Fruit fly (Drosophila melanogaster) whole organism, embryonic: Measurements from ENCODE around the gene fry.

Experiments used
- Aef1 ChIP-seq: fragments of 200-800 bp; sonication (Bioruptor generic); IDR thresholded peaks from 3 replicates; pipeline ENCODE4 v1.3.6; 2022; ENCODE audit warnings: missing biosample characterization, missing genetic modification characterization
- Antp ChIP-seq: fragments of 200-800 bp; sonication (Bioruptor generic); optimal IDR thresholded peaks from 3 replicates; lab custom pipeline; 2016; ENCODE audit warnings: missing biosample characterization, missing genetic modification characterization
- Asciz ChIP-seq: fragments of 200-800 bp; sonication (Bioruptor generic); optimal IDR thresholded peaks from 2 replicates; lab custom pipeline; 2017; ENCODE audit warnings: missing biosample characterization, mild to moderate bottlenecking, missing genetic modification characterization, missing genetic modification reagents
- BEAF-32 ChIP-seq: fragments of 200-800 bp; sonication (Bioruptor generic); optimal IDR thresholded peaks from 3 replicates; lab custom pipeline; 2017; ENCODE audit warnings: missing biosample characterization, missing genetic modification characterization, mild to moderate bottlenecking, moderate library complexity, missing genetic modification reagents
- CG13123 ChIP-seq: fragments of 200-800 bp; sonication (Bioruptor generic); optimal IDR thresholded peaks from 2 replicates; lab custom pipeline; 2016; ENCODE audit warnings: missing biosample characterization, missing genetic modification characterization
- CG13424 ChIP-seq: fragments of 200-800 bp; sonication (Bioruptor generic); optimal IDR thresholded peaks from 2 replicates; lab custom pipeline; 2019; ENCODE audit warnings: missing biosample characterization, mild to moderate bottlenecking, missing genetic modification characterization, moderate library complexity
- CG1529 ChIP-seq: fragments of 200-800 bp; sonication (Bioruptor generic); optimal IDR thresholded peaks from 3 replicates; lab custom pipeline; 2018; ENCODE audit warnings: missing biosample characterization, missing genetic modification characterization
- CG1647 ChIP-seq: fragments of 200-800 bp; sonication (Bioruptor generic); optimal IDR thresholded peaks from 3 replicates; lab custom pipeline; 2016; ENCODE audit warnings: missing biosample characterization, missing genetic modification characterization
- CG1832 ChIP-seq: fragments of 200-800 bp; sonication (Bioruptor generic); optimal IDR thresholded peaks from 2 replicates; lab custom pipeline; 2017; ENCODE audit warnings: missing biosample characterization, mild to moderate bottlenecking, missing genetic modification characterization, inconsistent platforms
- CG32772 ChIP-seq: fragments of 200-800 bp; sonication (Bioruptor generic); IDR thresholded peaks from 2 replicates; pipeline ENCODE4 v1.3.6; 2022; ENCODE audit warnings: missing biosample characterization, missing genetic modification characterization
- CG33213 ChIP-seq: fragments of 200-800 bp; sonication (Bioruptor generic); optimal IDR thresholded peaks from 3 replicates; lab custom pipeline; 2016; ENCODE audit warnings: missing biosample characterization, missing genetic modification characterization
- CG34224 ChIP-seq: fragments of 200-800 bp; sonication (Bioruptor generic); IDR thresholded peaks from 3 replicates; pipeline ENCODE4 v1.3.6; 2022; ENCODE audit warnings: missing biosample characterization, missing genetic modification characterization; ENCODE audit not compliant: partially characterized antibody
- CG34376 ChIP-seq: fragments of 200-800 bp; sonication (Bioruptor generic); optimal IDR thresholded peaks from 2 replicates; lab custom pipeline; 2018; ENCODE audit warnings: missing biosample characterization, mild to moderate bottlenecking, missing genetic modification characterization
- CG42726 ChIP-seq: fragments of 200-800 bp; sonication (Bioruptor generic); IDR thresholded peaks from 2 replicates; pipeline ENCODE4 v1.3.6; 2022; ENCODE audit warnings: missing biosample characterization, missing genetic modification characterization; ENCODE audit not compliant: partially characterized antibody
- CG6791 ChIP-seq: fragments of 200-800 bp; sonication (Bioruptor generic); IDR thresholded peaks from 3 replicates; pipeline ENCODE4 v1.3.6; 2022; ENCODE audit warnings: missing biosample characterization, missing genetic modification characterization; ENCODE audit not compliant: partially characterized antibody
- CG6854 ChIP-seq: fragments of 200-800 bp; sonication (Bioruptor generic); optimal IDR thresholded peaks from 3 replicates; lab custom pipeline; 2017; ENCODE audit warnings: missing biosample characterization, mild to moderate bottlenecking, missing genetic modification characterization
- CG7357 ChIP-seq: fragments of 200-800 bp; sonication (Bioruptor generic); IDR thresholded peaks from 3 replicates; pipeline ENCODE4 v1.3.6; 2022; ENCODE audit warnings: missing biosample characterization, missing genetic modification characterization
- CTCF ChIP-seq: fragments of 200-800 bp; sonication (Bioruptor generic); optimal IDR thresholded peaks from 2 replicates; lab custom pipeline; 2017; ENCODE audit warnings: missing biosample characterization, mild to moderate bottlenecking, missing genetic modification characterization, moderate library complexity
- D ChIP-seq, 2 experiments: fragments of 200-800 bp in 1 of 2; fragments of >200 bp in 1 of 2; sonication (Bioruptor generic) in 1 of 2; optimal IDR thresholded peaks; 2 replicates in 1 of 2; 3 replicates in 1 of 2; lab custom pipeline; 2017; ENCODE audit warnings: mild to moderate bottlenecking in 1 of 2, missing biosample characterization in 1 of 2, missing genetic modification characterization in 1 of 2, missing genetic modification reagents in 1 of 2
- Dad ChIP-seq: fragments of 200-800 bp; sonication (Bioruptor generic); optimal IDR thresholded peaks from 3 replicates; lab custom pipeline; 2016; ENCODE audit warnings: missing biosample characterization, missing genetic modification characterization
- Dbx ChIP-seq: fragments of 200-800 bp; sonication (Bioruptor generic); IDR thresholded peaks from 3 replicates; pipeline ENCODE4 v1.3.6; 2022; ENCODE audit warnings: missing biosample characterization, missing genetic modification characterization
- Doc3 ChIP-seq: fragments of 200-800 bp; sonication (Bioruptor generic); IDR thresholded peaks from 3 replicates; pipeline ENCODE4 v1.3.6; 2022; ENCODE audit warnings: missing biosample characterization, missing genetic modification characterization; ENCODE audit not compliant: partially characterized antibody
- E2f2 ChIP-seq: fragments of 200-800 bp; sonication (Bioruptor generic); IDR thresholded peaks from 2 replicates; pipeline ENCODE4 v1.3.6; 2022; ENCODE audit warnings: missing biosample characterization, missing genetic modification characterization
- Ets97D ChIP-seq: fragments of 200-800 bp; sonication (Bioruptor generic); optimal IDR thresholded peaks from 3 replicates; lab custom pipeline; 2016; ENCODE audit warnings: missing biosample characterization, missing genetic modification characterization
- HLH4C ChIP-seq: fragments of 200-800 bp; sonication (Bioruptor generic); IDR thresholded peaks from 3 replicates; pipeline ENCODE4 v1.3.6; 2022; ENCODE audit warnings: missing biosample characterization, missing genetic modification characterization; ENCODE audit not compliant: partially characterized antibody
- HmgZ ChIP-seq: fragments of 200-800 bp; sonication (Bioruptor generic); optimal IDR thresholded peaks from 2 replicates; lab custom pipeline; 2018; ENCODE audit warnings: missing biosample characterization, mild to moderate bottlenecking, missing genetic modification characterization
- Hr3 ChIP-seq: fragments of 200-800 bp; sonication (Bioruptor generic); optimal IDR thresholded peaks from 3 replicates; lab custom pipeline; 2016; ENCODE audit warnings: missing biosample characterization, missing genetic modification characterization
- Lim3 ChIP-seq: fragments of 200-800 bp; sonication (Bioruptor generic); IDR thresholded peaks from 2 replicates; pipeline ENCODE4 v1.3.6; 2022; ENCODE audit warnings: missing biosample characterization, missing genetic modification characterization
- MESR4 ChIP-seq: fragments of 200-800 bp; sonication (Bioruptor generic); optimal IDR thresholded peaks from 2 replicates; lab custom pipeline; 2018; ENCODE audit warnings: missing biosample characterization, mild to moderate bottlenecking, missing genetic modification characterization, moderate library complexity
- NK7.1 ChIP-seq: fragments of 200-800 bp; sonication (Bioruptor generic); optimal IDR thresholded peaks from 3 replicates; lab custom pipeline; 2016; ENCODE audit warnings: missing biosample characterization, missing genetic modification characterization
- Nf-YC ChIP-seq: fragments of 200-800 bp; optimal IDR thresholded peaks from 3 replicates; lab custom pipeline; 2019; ENCODE audit warnings: missing biosample characterization, mild to moderate bottlenecking, missing genetic modification characterization, moderate library complexity
- Optix ChIP-seq: fragments of 200-800 bp; sonication (Bioruptor generic); IDR thresholded peaks from 3 replicates; pipeline ENCODE4 v1.3.6; 2022; ENCODE audit warnings: missing biosample characterization, missing genetic modification characterization
- Scr ChIP-seq: fragments of 200-800 bp; sonication (Bioruptor generic); IDR thresholded peaks from 2 replicates; pipeline ENCODE4 v1.3.6; 2022; ENCODE audit warnings: missing biosample characterization, missing genetic modification characterization; ENCODE audit not compliant: partially characterized antibody
- Trl ChIP-seq, 3 experiments: fragments of >200 bp in 2 of 3; fragments of 200-800 bp in 1 of 3; sonication (Bioruptor generic) in 1 of 3; optimal IDR thresholded peaks; 2 replicates in 1 of 3; 3 replicates in 2 of 3; lab custom pipeline; 2016 to 2017; ENCODE audit warnings: missing biosample characterization in 1 of 3, missing genetic modification characterization in 1 of 3
- Vsx1 ChIP-seq: fragments of 200-800 bp; sonication (Bioruptor generic); optimal IDR thresholded peaks from 2 replicates; lab custom pipeline; 2017; ENCODE audit warnings: missing biosample characterization, mild to moderate bottlenecking, missing genetic modification characterization, missing genetic modification reagents
- Xbp1 ChIP-seq: fragments of 200-800 bp; sonication (Bioruptor generic); optimal IDR thresholded peaks from 3 replicates; lab custom pipeline; 2016; ENCODE audit warnings: missing biosample characterization, mild to moderate bottlenecking, missing genetic modification characterization
- ara ChIP-seq: fragments of 200-800 bp; sonication (Bioruptor generic); IDR thresholded peaks from 2 replicates; pipeline ENCODE4 v1.3.6; 2022; ENCODE audit warnings: missing biosample characterization, missing genetic modification characterization
- cato ChIP-seq: fragments of 200-800 bp; sonication (Bioruptor generic); optimal IDR thresholded peaks from 2 replicates; lab custom pipeline; 2016; ENCODE audit warnings: missing biosample characterization, missing genetic modification characterization, borderline replicate concordance
- ci ChIP-seq: fragments of 200-800 bp; sonication (Bioruptor generic); IDR thresholded peaks from 3 replicates; pipeline ENCODE4 v1.3.6; 2022; ENCODE audit warnings: missing biosample characterization, missing genetic modification characterization
- dm ChIP-seq: fragments of 200-800 bp; sonication (Bioruptor generic); optimal IDR thresholded peaks from 3 replicates; lab custom pipeline; 2016; ENCODE audit warnings: missing biosample characterization, missing genetic modification characterization
- gce ChIP-seq: fragments of 200-800 bp; sonication (Bioruptor generic); IDR thresholded peaks from 3 replicates; pipeline ENCODE4 v1.3.6; 2022; ENCODE audit warnings: missing biosample characterization, missing genetic modification characterization
- hb ChIP-seq: fragments of 200-800 bp; sonication (Bioruptor generic); IDR thresholded peaks from 3 replicates; pipeline ENCODE4 v1.3.6; 2022; ENCODE audit warnings: missing biosample characterization, missing genetic modification characterization; ENCODE audit not compliant: partially characterized antibody
- her ChIP-seq: fragments of 200-800 bp; sonication (Bioruptor generic); optimal IDR thresholded peaks from 2 replicates; lab custom pipeline; 2016; ENCODE audit warnings: missing biosample characterization, missing genetic modification characterization
- lilli ChIP-seq: fragments of 200-800 bp; sonication (Bioruptor generic); optimal IDR thresholded peaks from 3 replicates; lab custom pipeline; 2016; ENCODE audit warnings: missing biosample characterization, missing genetic modification characterization
- mam ChIP-seq: fragments of 200-800 bp; sonication (Bioruptor generic); optimal IDR thresholded peaks from 3 replicates; lab custom pipeline; 2016; ENCODE audit warnings: missing biosample characterization, missing genetic modification characterization
- p53 ChIP-seq: fragments of 200-800 bp; sonication (Bioruptor generic); optimal IDR thresholded peaks from 2 replicates; lab custom pipeline; 2016; ENCODE audit warnings: missing biosample characterization, missing genetic modification characterization
- shn ChIP-seq: fragments of 200-800 bp; sonication (Bioruptor generic); optimal IDR thresholded peaks from 3 replicates; lab custom pipeline; 2016; ENCODE audit warnings: missing biosample characterization, missing genetic modification characterization
- stwl ChIP-seq: fragments of 200-800 bp; sonication (Bioruptor generic); optimal IDR thresholded peaks from 3 replicates; lab custom pipeline; 2018; ENCODE audit warnings: missing biosample characterization, mild to moderate bottlenecking, missing genetic modification characterization, moderate library complexity
- vnd ChIP-seq: fragments of 200-800 bp; sonication (Bioruptor generic); IDR thresholded peaks from 3 replicates; pipeline ENCODE4 v1.3.6; 2022; ENCODE audit warnings: missing biosample characterization, missing genetic modification characterization; ENCODE audit not compliant: partially characterized antibody
- vvl ChIP-seq: fragments of 200-800 bp; sonication (Bioruptor generic); IDR thresholded peaks from 2 replicates; pipeline ENCODE4 v1.3.6; 2022; ENCODE audit warnings: missing biosample characterization, missing genetic modification characterization

The fry gene

dm6 chr3L:9698193-9698642 lies 19.3 kb upstream of the fry start, which contains the start of gene Ubc4 (continued):
- TF ChIP-seq Hr3 (GFP tag; lab: Kevin White, UChicago) (no peak), CG1832 (no peak), Nf-YC (tag; lab: Kevin White, UChicago) (peak; percentile 74), Dbx (GFP tag; lab: Robert Waterston, UW) (peak; percentile 10; the same call in 1 of the 3 replicates), CG34376 (GFP tag; lab: Kevin White, UChicago) (peak; percentile 3), her (peak; percentile 19), cato (GFP tag; lab: Kevin White, UChicago) (no peak), CG13123 (GFP tag; lab: Kevin White, UChicago) (no peak), Lim3 (no peak), ara (GFP tag; lab: Robert Waterston, UW) (no peak), Scr (peak; percentile 81), ci (peak; percentile 21; the same call in 1 of the 3 replicates), shn (GFP tag; lab: Kevin White, UChicago) (peak; percentile 5), E2f2 (GFP tag; lab: Robert Waterston, UW) (peak; percentile 98), Trl (optimal IDR thresholded peaks at IDR 0.05; lab: Kevin White, UChicago) (peak in 1 of 2 experiments; percentile 30), Trl (GFP tag; optimal IDR thresholded peaks at IDR 0.05; lab: Kevin White, UChicago) (no peak), Xbp1 (GFP tag; lab: Kevin White, UChicago) (peak; percentile 5), Doc3 (GFP tag; lab: Robert Waterston, UW) (peak; percentile 73), CTCF (GFP tag; lab: Kevin White, UChicago) (peak; percentile 75), CG32772 (GFP tag; lab: Robert Waterston, UW) (no peak), Dad (GFP tag; lab: Kevin White, UChicago) (peak; percentile 2), CG1529 (GFP tag; lab: Kevin White, UChicago) (no peak), CG1647 (no peak), HLH4C (GFP tag; lab: Robert Waterston, UW) (peak; percentile 81), CG33213 (GFP tag; lab: Kevin White, UChicago) (peak; percentile 4), lilli (peak; percentile 42), NK7.1 (GFP tag; lab: Kevin White, UChicago) (no peak), vvl (GFP tag; lab: Robert Waterston, UW) (peak; percentile 58), Ets97D (peak; percentile 54), gce (GFP tag; lab: Robert Waterston, UW) (no peak), Optix (GFP tag; lab: Robert Waterston, UW) (no peak), MESR4 (GFP tag; lab: Kevin White, UChicago) (peak; percentile 73), D (optimal IDR thresholded peaks at IDR 0.05; lab: Kevin White, UChicago) (no peak), D (GFP tag; optimal IDR thresholded peaks at IDR 0.05; lab: Kevin White, UChicago) (no peak), CG42726 (GFP tag; lab: Robert Waterston, UW) (peak; percentile 79), CG6791 (peak; percentile 84), Aef1 (GFP tag; lab: Robert Waterston, UW) (0 out of 3 replicates have a peak, but pooled peaks have one; percentile 23), CG7357 (no peak), CG13424 (tag; lab: Kevin White, UChicago) (peak; percentile 18), Antp (peak; percentile 25), CG34224 (GFP tag; lab: Robert Waterston, UW) (peak; percentile 87), CG6854 (no peak), BEAF-32 (peak; percentile 92), Asciz (GFP tag; lab: Kevin White, UChicago) (no peak), dm (GFP tag; lab: Kevin White, UChicago) (peak; percentile 36), p53 (no peak), hb (peak; percentile 76), stwl (peak; percentile 54), vnd (GFP tag; lab: Robert Waterston, UW) (peak; percentile 71), HmgZ (peak; percentile 55), mam (peak; percentile 26), Vsx1 (GFP tag; lab: Kevin White, UChicago) (no peak)
